Worm (Caenorhabditis elegans): ENCODE data around the gene C10A4.2.

- no peak for TF ChIP-seq snpc-4 (tag; optimal IDR thresholded peaks at IDR 0.05)
- TF ChIP-seq fos-1 (tag; optimal IDR thresholded peaks at IDR 0.05): no peak
- no peak for TF ChIP-seq nhr-237 (tag; optimal IDR thresholded peaks at IDR 0.05)
- no peak for TF ChIP-seq unc-39 (tag; optimal IDR thresholded peaks at IDR 0.05)
- no peak for TF ChIP-seq peb-1 (tag; optimal IDR thresholded peaks at IDR 0.05)
- TF ChIP-seq F13H6.1 (tag; optimal IDR thresholded peaks at IDR 0.05): no peak
- no peak for TF ChIP-seq sma-9 (GFP tag; optimal IDR thresholded peaks at IDR 0.05)
- no peak for TF ChIP-seq sma-9 (tag; optimal IDR thresholded peaks at IDR 0.05)
- TF ChIP-seq nhr-11 (tag; optimal IDR thresholded peaks at IDR 0.05): no peak
- no peak for TF ChIP-seq nhr-12 (tag; optimal IDR thresholded peaks at IDR 0.05)
- TF ChIP-seq mdl-1 (tag; optimal IDR thresholded peaks at IDR 0.05): no peak
- no peak for TF ChIP-seq nhr-10 (tag; optimal IDR thresholded peaks at IDR 0.05)
- TF ChIP-seq nhr-77 (tag; optimal IDR thresholded peaks at IDR 0.05): no peak
- TF ChIP-seq unc-62 (GFP tag; optimal IDR thresholded peaks at IDR 0.05): no peak
- TF ChIP-seq nhr-25 (tag; optimal IDR thresholded peaks at IDR 0.05): no peak
These were observed 6.0 kb downstream of the C10A4.2 start, which contains the start of gene C10A4.1 for ce11 chrX:7416082-7416481.
